Worm (Caenorhabditis elegans) whole organism, L4 larva: Measurements from ENCODE around the gene unc-8.
A peak's percentile ranks its signal among the peaks of the same experiment; 100 is the strongest.

Experiments
- ZK546.5 ChIP-seq, 2 experiments: sonication (generic microtip); optimal IDR thresholded peaks; 2 replicates each; lab custom pipeline; 2017; ENCODE audit warnings: missing biosample characterization in 2 of 2, missing genetic modification characterization in 2 of 2
- ama-1 ChIP-seq: fragments of 150-350 bp; optimal IDR thresholded peaks from 2 replicates; lab custom pipeline; 2014; ENCODE audit warnings: inconsistent platforms, mixed read lengths
- ceh-32 ChIP-seq: sonication (generic microtip); optimal IDR thresholded peaks from 2 replicates; lab custom pipeline; 2016; ENCODE audit warnings: mild to moderate bottlenecking, missing genetic modification characterization, missing compliant biosample characterization; ENCODE audit not compliant: poor library complexity
- ceh-44 ChIP-seq: fragments of 200-800 bp; sonication (Bioruptor generic); IDR thresholded peaks from 2 replicates; pipeline ENCODE4 v1.3.6; 2022; ENCODE audit warnings: missing genetic modification reagents, missing genetic modification characterization, missing compliant biosample characterization
- ceh-82 ChIP-seq: sonication (generic microtip); optimal IDR thresholded peaks from 2 replicates; lab custom pipeline; 2017; ENCODE audit warnings: missing biosample characterization, missing genetic modification characterization
- ces-1 ChIP-seq: fragments of 150-350 bp; sonication (generic microtip); optimal IDR thresholded peaks from 4 replicates; lab custom pipeline; 2014; ENCODE audit warnings: missing biosample characterization, missing genetic modification reagents, missing genetic modification characterization
- lin-15B ChIP-seq: fragments of 150-350 bp; sonication (generic microtip); optimal IDR thresholded peaks from 3 replicates; lab custom pipeline; 2014; ENCODE audit warnings: missing biosample characterization, missing genetic modification characterization
- lsy-2 ChIP-seq, 2 experiments: fragments of 150-350 bp in 1 of 2; sonication (generic microtip) in 1 of 2; optimal IDR thresholded peaks; 2 replicates each; lab custom pipeline; 2014 to 2017; ENCODE audit warnings: missing biosample characterization in 2 of 2, missing genetic modification characterization in 2 of 2
- mxl-3 ChIP-seq: fragments of 200-800 bp; sonication (Bioruptor generic); optimal IDR thresholded peaks from 2 replicates; lab custom pipeline; 2018; ENCODE audit warnings: mild to moderate bottlenecking, missing genetic modification characterization, missing compliant biosample characterization
- nhr-111 ChIP-seq: fragments of 200-800 bp; sonication (Bioruptor generic); optimal IDR thresholded peaks from 2 replicates; lab custom pipeline; 2018; ENCODE audit warnings: mild to moderate bottlenecking, missing genetic modification characterization, missing compliant biosample characterization
- nhr-48 ChIP-seq: sonication (generic microtip); optimal IDR thresholded peaks from 2 replicates; lab custom pipeline; 2016; ENCODE audit warnings: mild to moderate bottlenecking, missing genetic modification characterization, missing compliant biosample characterization
- snpc-4 ChIP-seq: fragments of 150-350 bp; optimal IDR thresholded peaks from 2 replicates; lab custom pipeline; 2014; ENCODE audit warnings: missing biosample characterization, missing genetic modification characterization
- ztf-11 ChIP-seq: fragments of 150-350 bp; optimal IDR thresholded peaks from 2 replicates; lab custom pipeline; 2014; ENCODE audit warnings: missing biosample characterization, missing genetic modification characterization
- ztf-7 ChIP-seq: fragments of 150-350 bp; optimal IDR thresholded peaks from 2 replicates; lab custom pipeline; 2014; ENCODE audit warnings: missing biosample characterization, missing genetic modification characterization

ce11 chrIV:7166553-7166952, 30.4 kb upstream of the unc-8 start, which contains the start of gene C42D4.18:
- TF ChIP-seq ces-1 (GFP tag; lab: Kevin White, UChicago) (no peak), ceh-32 (no peak), nhr-48 (no peak), lsy-2 (tag; optimal IDR thresholded peaks at IDR 0.05; lab: Kevin White, UChicago) (peak in 1 of 2 experiments; percentile 39), ama-1 (lab: Kevin White, UChicago) (no peak), lin-15B (no peak), mxl-3 (GFP tag; lab: Kevin White, UChicago) (peak; percentile 5), ceh-44 (GFP tag; lab: Robert Waterston, UW) (no peak), ZK546.5 (tag; optimal IDR thresholded peaks at IDR 0.05; lab: Kevin White, UChicago) (no peak), nhr-111 (GFP tag; lab: Kevin White, UChicago) (no peak), ztf-11 (tag; lab: Kevin White, UChicago) (no peak), ztf-7 (tag; lab: Kevin White, UChicago) (no peak), ceh-82 (tag; lab: Kevin White, UChicago) (no peak), snpc-4 (tag; lab: Kevin White, UChicago) (no peak)
